Fruit fly (Drosophila melanogaster) whole organism: ENCODE measurements around the gene CG7006.

Experiments
- CG8478 ChIP-seq: fragments of >200 bp; optimal IDR thresholded peaks from 2 replicates; lab custom pipeline; 2018; ENCODE audit warnings: inconsistent platforms
- Dll ChIP-seq: fragments of >200 bp; optimal IDR thresholded peaks from 2 replicates; lab custom pipeline; 2017
- EcR ChIP-seq, 2 experiments: fragments of >200 bp; optimal IDR thresholded peaks; 2 replicates each; lab custom pipeline; 2017; ENCODE audit warnings: missing biosample characterization in 2 of 2, missing genetic modification characterization in 2 of 2, missing genetic modification reagents in 2 of 2
- pan ChIP-seq: fragments of >200 bp; optimal IDR thresholded peaks from 2 replicates; lab custom pipeline; 2017
- psq ChIP-seq: fragments of >200 bp; optimal IDR thresholded peaks from 2 replicates; lab custom pipeline; 2017
- usp ChIP-seq: fragments of >200 bp; optimal IDR thresholded peaks from 2 replicates; lab custom pipeline; 2017; ENCODE audit warnings: missing biosample characterization, missing genetic modification characterization, mixed read lengths

CG7006 gene

DNA sequence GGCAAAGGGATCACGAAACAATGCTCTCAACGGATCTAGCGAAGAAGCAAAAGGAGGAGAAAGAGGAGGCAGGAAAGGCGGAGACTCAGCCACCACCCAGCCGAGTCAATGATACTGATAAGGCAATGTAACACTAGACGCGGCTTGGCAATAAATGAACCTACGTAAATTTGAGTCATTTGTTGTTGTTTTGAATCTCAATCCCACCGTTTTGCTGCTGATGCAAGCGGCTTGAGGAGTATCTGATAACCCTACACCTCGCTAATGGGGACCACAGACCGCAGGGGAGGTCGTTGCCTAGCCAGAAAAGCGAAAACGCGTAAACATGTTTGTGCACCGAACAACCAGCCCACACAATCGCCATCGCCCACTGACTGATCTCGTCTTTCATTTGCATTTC is 28.2 kb downstream of the CG7006 start:
- TF ChIP-seq psq (lab: Kevin White, UChicago) (no peak), Dll (lab: Kevin White, UChicago) (no peak), EcR (GFP tag; optimal IDR thresholded peaks at IDR 0.05; lab: Kevin White, UChicago) (no peak), CG8478 (lab: Kevin White, UChicago) (no peak), usp (no peak), pan (lab: Kevin White, UChicago) (no peak)

DNA sequence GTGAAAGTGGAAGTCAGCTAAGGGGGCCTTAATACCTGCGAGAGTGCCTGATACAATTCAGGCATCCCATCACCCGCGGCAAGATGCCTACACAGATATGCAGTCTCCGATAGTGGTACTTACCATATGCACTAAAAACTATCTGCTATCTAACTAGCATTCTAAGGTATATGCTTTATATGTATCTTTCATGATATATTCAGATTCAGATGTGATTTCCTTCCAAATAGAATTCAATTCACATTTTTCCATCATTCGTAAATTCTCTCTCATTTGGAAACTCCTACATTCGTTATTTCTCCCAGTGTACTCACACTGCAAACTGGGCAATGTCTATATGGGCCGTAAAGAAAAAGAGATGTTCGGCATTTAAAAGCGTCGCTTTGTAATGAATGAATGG is 36.0 kb downstream of the CG7006 start:
- no peak for TF ChIP-seq EcR (GFP tag; optimal IDR thresholded peaks at IDR 0.05; lab: Kevin White, UChicago)
- no peak for TF ChIP-seq pan (lab: Kevin White, UChicago)
- no peak for TF ChIP-seq CG8478 (lab: Kevin White, UChicago)
- no peak for TF ChIP-seq psq (lab: Kevin White, UChicago)
- TF ChIP-seq usp, result no peak
- no peak for TF ChIP-seq Dll (lab: Kevin White, UChicago)

DNA sequence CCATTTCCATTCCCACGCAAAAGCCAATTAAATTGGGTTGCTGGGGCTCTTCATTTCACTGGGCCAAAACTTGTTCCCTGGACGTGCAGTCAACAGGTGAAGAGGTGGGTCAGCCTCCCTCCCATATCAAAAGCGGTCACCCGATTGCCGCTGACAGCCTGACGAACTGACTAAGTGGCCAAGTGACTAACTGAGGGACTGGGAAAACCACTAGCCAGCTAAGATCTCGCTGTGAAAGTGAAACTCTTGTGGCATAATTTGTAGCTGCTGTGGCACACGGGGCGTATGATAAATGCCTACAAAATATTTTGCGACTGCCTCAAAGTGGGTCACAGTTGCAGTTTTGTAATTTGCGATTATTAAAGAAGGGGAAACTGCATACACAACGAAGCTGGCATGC is 38.0 kb downstream of the CG7006 start:
- TF ChIP-seq EcR (GFP tag; optimal IDR thresholded peaks at IDR 0.05; lab: Kevin White, UChicago) (no peak), psq (lab: Kevin White, UChicago) (no peak), pan (lab: Kevin White, UChicago) (no peak), usp (no peak), Dll (lab: Kevin White, UChicago) (no peak), CG8478 (lab: Kevin White, UChicago) (no peak)

DNA sequence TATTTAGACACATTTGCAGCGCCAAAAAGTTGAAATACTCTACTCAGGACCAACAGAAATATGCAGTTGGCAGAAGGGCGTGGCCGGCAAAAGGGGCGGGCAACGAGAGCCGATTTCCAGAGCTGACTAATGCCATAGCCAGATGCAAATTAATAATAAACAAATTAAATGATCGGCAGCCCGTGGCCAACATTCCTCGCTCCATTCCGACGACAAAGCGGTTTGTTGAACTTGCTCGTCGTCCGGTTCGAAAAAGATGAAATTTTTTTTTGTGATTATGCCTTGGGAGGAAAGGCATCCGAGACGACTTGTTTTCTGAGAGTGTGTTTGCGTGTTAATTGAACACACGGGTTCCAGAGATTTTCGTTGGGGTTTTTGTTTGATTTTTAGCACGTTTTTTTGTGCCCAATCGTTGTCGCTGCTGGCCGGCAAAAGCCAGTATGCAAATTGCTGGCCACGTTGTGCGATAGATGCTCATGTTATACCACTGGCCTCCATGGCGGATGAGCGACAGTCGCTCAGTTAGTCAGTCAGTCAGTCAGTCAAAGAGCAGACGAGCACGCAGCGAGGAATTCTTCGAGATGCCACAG is 39.0 kb downstream of the CG7006 start:
- TF ChIP-seq CG8478 (lab: Kevin White, UChicago) (no peak), psq (lab: Kevin White, UChicago) (no peak), EcR (GFP tag; optimal IDR thresholded peaks at IDR 0.05; lab: Kevin White, UChicago) (no peak), Dll (lab: Kevin White, UChicago) (no peak), usp (no peak), pan (lab: Kevin White, UChicago) (no peak)

DNA sequence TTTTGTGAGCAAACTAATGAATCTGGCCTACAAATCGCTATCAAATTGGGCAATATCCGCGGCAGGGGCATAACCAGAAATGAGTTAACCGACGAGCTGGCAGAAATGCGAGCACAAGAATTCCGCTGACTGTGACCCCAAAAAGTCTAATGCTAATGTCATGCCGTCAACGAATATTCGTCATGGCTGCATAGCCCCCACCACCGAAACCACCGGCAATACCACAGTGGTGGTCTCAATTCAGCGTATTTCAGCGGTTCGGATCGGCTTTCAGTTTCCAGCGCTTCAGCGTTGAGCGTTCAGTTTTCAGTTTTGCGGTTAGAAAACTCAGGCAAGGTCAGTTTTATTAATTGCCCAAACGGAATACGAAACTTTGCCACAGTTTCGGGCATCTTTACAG is 39.8 kb downstream of the CG7006 start:
- no peak for TF ChIP-seq CG8478 (lab: Kevin White, UChicago)
- no peak for TF ChIP-seq EcR (GFP tag; optimal IDR thresholded peaks at IDR 0.05; lab: Kevin White, UChicago)
- no peak for TF ChIP-seq pan (lab: Kevin White, UChicago)
- TF ChIP-seq psq (lab: Kevin White, UChicago), result no peak
- TF ChIP-seq Dll (lab: Kevin White, UChicago), result no peak
- no peak for TF ChIP-seq usp

DNA sequence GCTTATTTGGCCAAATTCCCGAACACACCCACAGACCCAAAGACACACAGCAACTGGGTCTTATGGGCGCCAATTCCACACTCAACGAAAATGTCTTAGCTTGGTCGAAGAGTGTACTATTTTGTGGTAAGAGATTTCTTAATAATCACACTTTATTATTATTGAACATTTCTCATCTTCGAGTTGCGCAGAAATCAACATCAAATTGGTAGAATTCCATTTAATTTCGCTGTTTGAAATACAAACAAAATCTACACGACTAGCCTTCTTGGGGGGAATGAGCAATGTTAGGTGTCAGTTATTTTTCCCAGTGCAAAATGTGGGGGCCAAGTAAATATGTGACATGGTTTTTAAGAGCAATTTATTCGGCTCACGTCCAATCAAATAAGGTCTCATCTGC is 40.5 kb downstream of the CG7006 start:
- TF ChIP-seq CG8478 (lab: Kevin White, UChicago) (no peak), EcR (GFP tag; optimal IDR thresholded peaks at IDR 0.05; lab: Kevin White, UChicago) (no peak), Dll (lab: Kevin White, UChicago) (no peak), usp (no peak), psq (lab: Kevin White, UChicago) (no peak), pan (lab: Kevin White, UChicago) (no peak)

DNA sequence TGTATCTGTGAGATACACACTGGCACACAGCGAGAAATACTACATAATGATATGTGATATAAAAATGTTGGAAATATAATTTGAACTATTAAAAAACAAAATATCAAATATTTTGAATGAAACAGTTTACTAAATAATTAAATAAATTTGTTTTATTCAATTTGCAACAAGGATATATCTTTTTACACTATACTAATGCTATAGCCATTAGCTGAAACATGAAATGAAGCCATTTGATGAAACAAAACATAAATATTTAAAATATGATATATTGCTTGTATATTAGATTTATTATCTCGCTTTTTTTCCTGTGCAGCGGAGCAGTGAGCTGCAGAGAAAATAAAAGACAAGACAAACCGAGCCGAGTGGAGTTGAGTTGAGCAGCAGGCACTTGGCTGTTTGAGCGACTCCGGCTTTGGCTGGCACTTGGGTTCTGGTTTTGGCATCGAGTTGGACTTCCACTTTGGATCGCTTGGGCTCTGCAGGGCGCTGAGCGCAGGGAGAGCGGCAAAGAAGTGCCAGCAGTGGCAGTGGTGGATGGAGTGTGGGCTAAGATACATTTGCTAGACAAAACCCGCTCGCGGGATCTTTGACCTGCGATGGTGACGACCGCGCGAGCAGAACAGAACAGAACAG is 43.0 kb downstream of the CG7006 start:
- TF ChIP-seq psq (lab: Kevin White, UChicago) (no peak), EcR (GFP tag; optimal IDR thresholded peaks at IDR 0.05; lab: Kevin White, UChicago) (peak in 1 of 2 experiments; percentile 86), pan (lab: Kevin White, UChicago) (no peak), Dll (lab: Kevin White, UChicago) (no peak), usp (no peak)

DNA sequence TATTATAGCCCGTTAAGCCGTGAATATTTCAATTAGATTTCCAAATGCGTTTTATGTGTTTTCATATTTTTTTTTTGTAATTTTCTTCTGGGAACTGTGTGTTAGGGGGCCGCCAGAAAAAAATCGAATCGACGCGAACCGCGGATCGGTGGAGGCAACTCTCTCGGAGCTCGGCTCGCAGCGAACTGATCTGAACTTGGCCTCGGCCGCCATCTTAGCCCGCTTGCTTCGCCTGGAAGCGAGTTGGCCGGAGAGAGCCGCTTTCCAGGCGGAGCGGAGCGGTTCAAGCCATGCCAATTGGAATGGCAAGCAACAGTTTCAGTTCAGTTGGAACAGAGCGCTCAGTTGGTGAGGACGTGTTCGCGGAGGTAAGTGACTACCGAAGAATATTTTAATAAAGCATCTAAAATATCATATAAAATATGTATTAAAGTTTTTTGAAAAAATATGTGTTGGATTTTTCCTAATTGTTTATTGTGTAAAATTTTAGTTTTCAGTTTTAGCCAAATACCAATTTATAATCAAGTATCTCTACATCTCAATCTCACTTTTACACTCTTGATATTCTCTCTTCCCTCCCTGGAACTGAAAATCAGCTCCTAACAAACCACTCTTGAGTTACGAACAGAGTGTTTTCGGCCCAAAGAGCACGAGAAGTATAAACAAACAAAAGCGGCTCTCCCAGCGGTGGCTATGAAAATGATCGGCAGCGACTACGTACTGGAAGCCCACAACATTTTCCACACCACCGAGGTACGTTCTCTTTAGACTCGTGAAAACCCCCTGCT is 44.2 kb downstream of the CG7006 start, which contains the start of the genes CG31121 and CG11069:
Gene CG31121 (minus strand): TSS at position 187 of the 788 bp plus-strand sequence.
Gene CG11069 (plus strand): TSS at position 324 of the 788 bp plus-strand sequence.
- no peak for TF ChIP-seq usp
- TF ChIP-seq EcR (GFP tag; optimal IDR thresholded peaks at IDR 0.05; lab: Kevin White, UChicago), result no peak
- TF ChIP-seq psq (lab: Kevin White, UChicago), result no peak
- TF ChIP-seq pan (lab: Kevin White, UChicago), result no peak
- no peak for TF ChIP-seq CG8478 (lab: Kevin White, UChicago)
- TF ChIP-seq Dll (lab: Kevin White, UChicago), result no peak

DNA sequence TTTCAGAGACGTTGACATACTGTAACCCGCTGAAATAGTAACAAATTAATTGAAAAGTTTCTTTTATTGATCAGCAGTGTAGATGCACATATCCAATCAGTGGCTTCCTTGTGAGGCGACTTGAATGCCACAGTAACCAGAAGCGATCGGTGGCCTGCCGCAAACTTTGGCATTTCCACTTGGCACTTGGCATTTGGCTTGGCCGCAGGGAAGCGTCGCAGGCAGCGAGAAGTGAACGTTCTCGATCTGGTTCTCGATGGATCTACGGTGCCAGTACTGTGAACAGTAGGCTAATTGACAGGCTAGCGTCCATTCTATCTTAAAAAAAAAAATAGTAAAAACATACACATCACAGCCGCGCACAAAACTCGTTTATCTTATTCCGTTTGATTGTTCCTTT is 50.4 kb downstream of the CG7006 start, which contains the start of gene CG10845:
Gene CG10845 (plus strand): TSS at position 301 of the 400 bp plus-strand sequence.
- TF ChIP-seq EcR (GFP tag; optimal IDR thresholded peaks at IDR 0.05; lab: Kevin White, UChicago), result no peak
- TF ChIP-seq usp, result no peak
- TF ChIP-seq CG8478 (lab: Kevin White, UChicago), result no peak
- TF ChIP-seq Dll (lab: Kevin White, UChicago), result no peak
- no peak for TF ChIP-seq psq (lab: Kevin White, UChicago)
- TF ChIP-seq pan (lab: Kevin White, UChicago), result no peak
